Worm (Caenorhabditis elegans): Measurements from ENCODE around the gene R06F6.12.

ce11 chrII:10873631-10874030 lies 49.8 kb upstream of the R06F6.12 start, which contains the start of gene orc-2:
- no peak for TF ChIP-seq cog-1 (tag; optimal IDR thresholded peaks at IDR 0.05)
- no peak for TF ChIP-seq ztf-23 (GFP tag; IDR thresholded peaks at IDR 0.05)
- TF ChIP-seq med-1 (GFP tag; optimal IDR thresholded peaks at IDR 0.05; ENCODE audit: insufficient read depth), result no peak
- TF ChIP-seq flt-1 (GFP tag; IDR thresholded peaks at IDR 0.05), result no peak
- TF ChIP-seq ref-1 (GFP tag; conservative IDR thresholded peaks at IDR 0.05), result no peak
